Worm (Caenorhabditis elegans) whole organism, L1 larva: Measurements from ENCODE around the gene Y82E9BR.8.

ENCODE experiments used
- aly-2 ChIP-seq: fragments of 150-350 bp; optimal IDR thresholded peaks from 2 replicates; lab custom pipeline; 2014; ENCODE audit warnings: missing biosample characterization, missing genetic modification characterization
- ama-1 ChIP-seq: fragments of 150-350 bp; optimal IDR thresholded peaks from 2 replicates; lab custom pipeline; 2014
- ceh-82 ChIP-seq, 3 experiments: fragments of 150-350 bp in 1 of 3; sonication (generic microtip) in 2 of 3; optimal IDR thresholded peaks; 2 replicates each; lab custom pipeline; 2014 to 2017; ENCODE audit warnings: missing biosample characterization in 3 of 3, missing genetic modification characterization in 3 of 3
- egl-27 ChIP-seq, 2 experiments: fragments of 150-350 bp in 1 of 2; sonication (generic microtip); optimal IDR thresholded peaks; 3 replicates each; lab custom pipeline; 2017 to 2018; ENCODE audit warnings: missing biosample characterization in 2 of 2, missing genetic modification characterization in 2 of 2, missing genetic modification reagents in 2 of 2
- lin-13 ChIP-seq: fragments of 150-350 bp; optimal IDR thresholded peaks from 2 replicates; lab custom pipeline; 2014; ENCODE audit warnings: missing biosample characterization, missing genetic modification reagents, missing genetic modification characterization
- nhr-77 ChIP-seq: fragments of 150-350 bp; optimal IDR thresholded peaks from 2 replicates; lab custom pipeline; 2014; ENCODE audit warnings: missing biosample characterization, missing genetic modification characterization
- pqm-1 ChIP-seq: sonication (generic microtip); optimal IDR thresholded peaks from 3 replicates; lab custom pipeline; 2017; ENCODE audit warnings: missing biosample characterization, missing genetic modification characterization
- unc-62 ChIP-seq: fragments of 150-350 bp; optimal IDR thresholded peaks from 2 replicates; lab custom pipeline; 2014; ENCODE audit warnings: missing biosample characterization, missing genetic modification reagents, missing genetic modification characterization
- ztf-4 ChIP-seq: fragments of 150-350 bp; optimal IDR thresholded peaks from 2 replicates; lab custom pipeline; 2014; ENCODE audit warnings: missing biosample characterization, missing genetic modification characterization

- TF ChIP-seq ztf-4 (tag; lab: Kevin White, UChicago) (no peak), pqm-1 (tag; lab: Kevin White, UChicago) (no peak), unc-62 (GFP tag; lab: Kevin White, UChicago) (no peak), lin-13 (GFP tag; lab: Kevin White, UChicago) (no peak), aly-2 (tag; lab: Kevin White, UChicago) (no peak), egl-27 (tag; optimal IDR thresholded peaks at IDR 0.05; lab: Kevin White, UChicago) (no peak), ceh-82 (tag; optimal IDR thresholded peaks at IDR 0.05; lab: Kevin White, UChicago) (no peak), ama-1 (lab: Kevin White, UChicago) (no peak), nhr-77 (tag; lab: Kevin White, UChicago) (no peak)
Measured at ce11 chrIII:1321561-1321960, 36.3 kb downstream of the Y82E9BR.8 start, which contains the start of gene fbxa-15.
